Worm (Caenorhabditis elegans) whole organism, L4 larva: ENCODE data around the gene C10A4.13.

Experiments used
- F26F4.8 ChIP-seq: fragments of 200-800 bp; sonication (Bioruptor generic); conservative IDR thresholded peaks from 2 replicates; pipeline ENCODE4 v1.3.6; 2022; ENCODE audit warnings: missing genetic modification characterization, missing compliant biosample characterization
- F44E2.7 ChIP-seq: fragments of 200-800 bp; sonication (Bioruptor generic); IDR thresholded peaks from 2 replicates; pipeline ENCODE4 v2.1.2; 2022; ENCODE audit warnings: missing genetic modification characterization, missing compliant biosample characterization
- dve-1 ChIP-seq: sonication (generic microtip); optimal IDR thresholded peaks from 2 replicates; lab custom pipeline; 2017; ENCODE audit warnings: antibody characterized with exemption, mild to moderate bottlenecking, missing genetic modification characterization, missing compliant biosample characterization; ENCODE audit not compliant: insufficient read depth
- egl-27 ChIP-seq: sonication (generic microtip); optimal IDR thresholded peaks from 3 replicates; lab custom pipeline; 2017; ENCODE audit warnings: missing biosample characterization, missing genetic modification reagents, missing genetic modification characterization
- hif-1 ChIP-seq, 2 experiments: sonication (generic microtip); optimal IDR thresholded peaks; 2 replicates each; lab custom pipeline; 2016 to 2017; ENCODE audit warnings: missing compliant biosample characterization in 2 of 2, missing genetic modification characterization in 2 of 2, missing genetic modification reagents in 2 of 2, missing genotype in 2 of 2, mild to moderate bottlenecking in 1 of 2
- lir-3 ChIP-seq: sonication (generic microtip); optimal IDR thresholded peaks from 2 replicates; lab custom pipeline; 2016; ENCODE audit warnings: mild to moderate bottlenecking, missing genetic modification characterization, missing compliant biosample characterization
- mdl-1 ChIP-seq, 2 experiments: fragments of 150-350 bp in 1 of 2; sonication (generic microtip) in 1 of 2; optimal IDR thresholded peaks; 2 replicates each; lab custom pipeline; 2014 to 2017; ENCODE audit warnings: missing biosample characterization in 2 of 2, missing genetic modification characterization in 2 of 2
- unc-130 ChIP-seq: sonication (generic microtip); optimal IDR thresholded peaks from 2 replicates; lab custom pipeline; 2016; ENCODE audit warnings: missing genetic modification reagents, missing genetic modification characterization, missing compliant biosample characterization
- zag-1 ChIP-seq: fragments of 150-350 bp; optimal IDR thresholded peaks from 2 replicates; lab custom pipeline; 2014; ENCODE audit warnings: missing biosample characterization, missing genetic modification characterization

DNA sequence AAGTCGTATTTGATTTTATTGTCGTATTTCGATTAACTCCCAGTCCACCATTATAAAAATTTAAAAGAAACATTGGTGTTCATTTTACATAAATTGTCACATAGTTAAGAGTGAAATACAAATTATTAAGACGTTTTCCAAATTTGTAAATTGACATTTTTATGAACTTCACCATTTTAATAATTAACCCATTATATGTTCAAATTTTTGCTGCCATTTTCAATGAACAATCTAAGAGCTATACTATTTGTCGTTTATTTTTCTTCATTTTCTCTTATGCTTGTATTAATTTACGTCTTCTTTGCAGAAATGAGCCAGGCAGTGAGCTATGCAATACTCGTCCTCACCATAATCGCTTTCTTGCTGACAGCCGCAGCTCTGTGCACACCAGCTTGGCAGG, 33.3 kb upstream of the C10A4.13 start, which contains the start of gene clc-2:
- TF ChIP-seq lir-3 (tag; lab: Kevin White, UChicago) (no peak), dve-1 (tag; lab: Kevin White, UChicago) (no peak), unc-130 (GFP tag; lab: Kevin White, UChicago) (no peak), F26F4.8 (GFP tag; lab: Robert Waterston, UW) (no peak), egl-27 (tag; lab: Kevin White, UChicago) (no peak), mdl-1 (tag; optimal IDR thresholded peaks at IDR 0.05; lab: Kevin White, UChicago) (no peak), hif-1 (tag; optimal IDR thresholded peaks at IDR 0.05; lab: Kevin White, UChicago) (no peak), F44E2.7 (GFP tag; lab: Robert Waterston, UW) (no peak), zag-1 (no peak)
